Worm (Caenorhabditis elegans): ENCODE results near the gene F10E7.9.
"Not testable (repeated sequence)": the region's sequence is repeated elsewhere in the genome, so short reads cannot be mapped to it uniquely, and the experiment has no call there.

The F10E7.9 gene

ce11 chrII:7084021-7084420 is 25.8 kb downstream of the F10E7.9 start, which contains the start of the genes T02G5.14 and T02G5.15:
T02G5.14 (plus strand) TSS chrII:7084321.
T02G5.15 (plus strand) TSS chrII:7084321.
- TF ChIP-seq unc-62 (GFP tag; optimal IDR thresholded peaks at IDR 0.05), result not testable (repeated sequence)

- TF ChIP-seq unc-62 (GFP tag; optimal IDR thresholded peaks at IDR 0.05), result no peak
Observed at ce11 chrII:7075564-7076228, 34.2 kb downstream of the F10E7.9 start, which contains the start of gene T02G5.7. T02G5.7 (plus strand) TSS chrII:7075614.

- TF ChIP-seq unc-62 (GFP tag; optimal IDR thresholded peaks at IDR 0.05), result no peak
Observed at ce11 chrII:7073537-7073913, 36.3 kb downstream of the F10E7.9 start, which contains the start of gene kat-1. kat-1 (plus strand) TSS chrII:7073814.

ce11 chrII:7072590-7073536 is 37.0 kb downstream of the F10E7.9 start:
- no peak for TF ChIP-seq unc-62 (GFP tag; optimal IDR thresholded peaks at IDR 0.05)

ce11 chrII:7072315-7072589 is 37.6 kb downstream of the F10E7.9 start, which contains the start of gene kars-1:
kars-1 (minus strand) TSS chrII:7072415.
- TF ChIP-seq unc-62 (GFP tag; optimal IDR thresholded peaks at IDR 0.05), result no peak

ce11 chrII:7070434-7070833 is 39.4 kb downstream of the F10E7.9 start:
- TF ChIP-seq unc-62 (GFP tag; optimal IDR thresholded peaks at IDR 0.05), result no peak

ce11 chrII:7069866-7070265 is 40.0 kb downstream of the F10E7.9 start, which contains the start of gene him-14:
him-14 (minus strand) TSS chrII:7069966.
- TF ChIP-seq unc-62 (GFP tag; optimal IDR thresholded peaks at IDR 0.05), result no peak

ce11 chrII:7065391-7065790 is 44.5 kb downstream of the F10E7.9 start, which contains the start of gene nos-2:
nos-2 (plus strand) TSS chrII:7065618.
- TF ChIP-seq unc-62 (GFP tag; optimal IDR thresholded peaks at IDR 0.05), result no peak

- TF ChIP-seq unc-62 (GFP tag; optimal IDR thresholded peaks at IDR 0.05), result no peak
Observed at ce11 chrII:7061730-7062129, 48.1 kb downstream of the F10E7.9 start, which contains the start of gene acs-6. acs-6 (plus strand) TSS chrII:7062030.

- no peak for TF ChIP-seq unc-62 (GFP tag; optimal IDR thresholded peaks at IDR 0.05)
Observed at ce11 chrII:7060791-7061190, 49.1 kb downstream of the F10E7.9 start.

ce11 chrII:7060202-7060601 is 49.7 kb downstream of the F10E7.9 start:
- no peak for TF ChIP-seq unc-62 (GFP tag; optimal IDR thresholded peaks at IDR 0.05)

- TF ChIP-seq unc-62 (GFP tag; optimal IDR thresholded peaks at IDR 0.05), result no peak
Observed at ce11 chrII:7059274-7059757, 50.5 kb downstream of the F10E7.9 start.

- TF ChIP-seq unc-62 (GFP tag; optimal IDR thresholded peaks at IDR 0.05), result no peak
Observed at ce11 chrII:7057860-7058259, 52.0 kb downstream of the F10E7.9 start, which contains the start of gene cth-2. cth-2 (minus strand) TSS chrII:7057960.
